Fruit fly (Drosophila melanogaster) whole organism, embryonic: ENCODE data around the gene CG33346.
A peak's percentile ranks its signal among the peaks of the same experiment; 100 is the strongest.

Experiments
- ATbp ChIP-seq: fragments of 200-800 bp; sonication (Bioruptor generic); optimal IDR thresholded peaks from 2 replicates; lab custom pipeline; 2017; ENCODE audit warnings: missing biosample characterization, mild to moderate bottlenecking, missing genetic modification characterization, missing genetic modification reagents
- Asciz ChIP-seq: fragments of 200-800 bp; sonication (Bioruptor generic); optimal IDR thresholded peaks from 2 replicates; lab custom pipeline; 2017; ENCODE audit warnings: missing biosample characterization, mild to moderate bottlenecking, missing genetic modification characterization, missing genetic modification reagents
- BEAF-32 ChIP-seq: fragments of 200-800 bp; sonication (Bioruptor generic); optimal IDR thresholded peaks from 3 replicates; lab custom pipeline; 2017; ENCODE audit warnings: missing biosample characterization, missing genetic modification characterization, mild to moderate bottlenecking, moderate library complexity, missing genetic modification reagents
- CG1024 ChIP-seq: fragments of 200-800 bp; sonication (Bioruptor generic); IDR thresholded peaks from 2 replicates; pipeline ENCODE4 v1.3.6; 2022; ENCODE audit warnings: missing biosample characterization, missing genetic modification characterization
- CG10979 ChIP-seq: fragments of 200-800 bp; sonication (Bioruptor generic); optimal IDR thresholded peaks from 2 replicates; lab custom pipeline; 2018; ENCODE audit warnings: missing biosample characterization, mild to moderate bottlenecking, missing genetic modification characterization, moderate library complexity
- CG11456 ChIP-seq: fragments of 200-800 bp; sonication (Bioruptor generic); IDR thresholded peaks from 3 replicates; pipeline ENCODE4 v1.3.6; 2022; ENCODE audit warnings: missing biosample characterization, missing genetic modification characterization
- CG12104 ChIP-seq: fragments of 200-800 bp; sonication (Bioruptor generic); optimal IDR thresholded peaks from 3 replicates; lab custom pipeline; 2016; ENCODE audit warnings: missing biosample characterization, missing genetic modification characterization
- CG1233 ChIP-seq: fragments of 200-800 bp; sonication (Bioruptor generic); optimal IDR thresholded peaks from 4 replicates; lab custom pipeline; 2018; ENCODE audit warnings: missing biosample characterization, mild to moderate bottlenecking, missing genetic modification characterization
- CG13424 ChIP-seq: fragments of 200-800 bp; sonication (Bioruptor generic); optimal IDR thresholded peaks from 2 replicates; lab custom pipeline; 2019; ENCODE audit warnings: missing biosample characterization, mild to moderate bottlenecking, missing genetic modification characterization, moderate library complexity
- CG13894 ChIP-seq: fragments of 200-800 bp; sonication (Bioruptor generic); optimal IDR thresholded peaks from 3 replicates; lab custom pipeline; 2018; ENCODE audit warnings: missing biosample characterization, mild to moderate bottlenecking, missing genetic modification characterization, moderate library complexity
- CG14667 ChIP-seq: fragments of 200-800 bp; sonication (Bioruptor generic); IDR thresholded peaks from 2 replicates; pipeline ENCODE4 v1.3.6; 2022; ENCODE audit warnings: missing biosample characterization, missing genetic modification characterization
- CG17186 ChIP-seq: fragments of 200-800 bp; sonication (Bioruptor generic); optimal IDR thresholded peaks from 3 replicates; lab custom pipeline; 2017; ENCODE audit warnings: missing biosample characterization, missing genetic modification reagents, missing genetic modification characterization
- CG2678 ChIP-seq: fragments of 200-800 bp; sonication (Bioruptor generic); optimal IDR thresholded peaks from 3 replicates; lab custom pipeline; 2019; ENCODE audit warnings: missing biosample characterization, mild to moderate bottlenecking, missing genetic modification characterization, moderate library complexity
- CG2889 ChIP-seq: fragments of 200-800 bp; sonication (Bioruptor generic); IDR thresholded peaks from 3 replicates; pipeline ENCODE4 v1.3.6; 2022; ENCODE audit warnings: missing biosample characterization, missing genetic modification characterization
- CG5180 ChIP-seq: fragments of 200-800 bp; sonication (Bioruptor generic); optimal IDR thresholded peaks from 3 replicates; lab custom pipeline; 2017; ENCODE audit warnings: missing biosample characterization, missing genetic modification characterization, mild to moderate bottlenecking, moderate library complexity, missing genetic modification reagents
- CG6765 ChIP-seq: fragments of 200-800 bp; sonication (Bioruptor generic); optimal IDR thresholded peaks from 3 replicates; lab custom pipeline; 2017; ENCODE audit warnings: missing biosample characterization, mild to moderate bottlenecking, missing genetic modification characterization
- CG7839 ChIP-seq: fragments of 200-800 bp; sonication (Bioruptor generic); optimal IDR thresholded peaks from 3 replicates; lab custom pipeline; 2018; ENCODE audit warnings: missing biosample characterization, mild to moderate bottlenecking, missing genetic modification characterization, moderate library complexity
- CG8359 ChIP-seq: fragments of 200-800 bp; sonication (Bioruptor generic); optimal IDR thresholded peaks from 2 replicates; lab custom pipeline; 2017; ENCODE audit warnings: missing biosample characterization, mild to moderate bottlenecking, missing genetic modification characterization, borderline replicate concordance
- CG9932 ChIP-seq: fragments of 200-800 bp; sonication (Bioruptor generic); IDR thresholded peaks from 2 replicates; pipeline ENCODE4 v1.3.6; 2022; ENCODE audit warnings: missing biosample characterization, missing genetic modification characterization
- D19A ChIP-seq: fragments of 200-800 bp; optimal IDR thresholded peaks from 3 replicates; lab custom pipeline; 2019; ENCODE audit warnings: missing biosample characterization, mild to moderate bottlenecking, missing genetic modification characterization, moderate library complexity
- Dll ChIP-seq: fragments of 200-800 bp; sonication (Bioruptor generic); IDR thresholded peaks from 4 replicates; pipeline ENCODE4 v1.3.6; 2022; ENCODE audit warnings: missing biosample characterization, missing genetic modification characterization; ENCODE audit not compliant: partially characterized antibody
- E2f2 ChIP-seq: fragments of 200-800 bp; sonication (Bioruptor generic); IDR thresholded peaks from 2 replicates; pipeline ENCODE4 v1.3.6; 2022; ENCODE audit warnings: missing biosample characterization, missing genetic modification characterization
- Ets65A ChIP-seq: fragments of 200-800 bp; sonication (Bioruptor generic); peaks from one replicate; lab custom pipeline; 2016; ENCODE audit warnings: missing biosample characterization, missing genetic modification characterization
- Jarid2 ChIP-seq: fragments of 200-800 bp; sonication (Bioruptor generic); optimal IDR thresholded peaks from 3 replicates; lab custom pipeline; 2017; ENCODE audit warnings: mild to moderate bottlenecking, missing biosample characterization, missing genetic modification reagents, missing genetic modification characterization
- MBD-R2 ChIP-seq: fragments of 200-800 bp; sonication (Bioruptor generic); IDR thresholded peaks from 2 replicates; pipeline ENCODE4 v1.3.6; 2022; ENCODE audit warnings: missing biosample characterization, missing genetic modification characterization
- Med ChIP-seq: fragments of 200-800 bp; sonication (Bioruptor generic); peaks from one replicate; lab custom pipeline; 2016; ENCODE audit warnings: missing biosample characterization, missing genetic modification characterization, mild to moderate bottlenecking, inconsistent platforms, moderate library complexity
- Mrtf ChIP-seq: fragments of 200-800 bp; sonication (Bioruptor generic); IDR thresholded peaks from 3 replicates; pipeline ENCODE4 v1.3.6; 2022; ENCODE audit warnings: missing biosample characterization, missing genetic modification characterization
- Myb ChIP-seq: fragments of 200-800 bp; sonication (Bioruptor generic); optimal IDR thresholded peaks from 2 replicates; lab custom pipeline; 2016; ENCODE audit warnings: missing biosample characterization, missing genetic modification characterization
- NfI ChIP-seq: fragments of 200-800 bp; sonication (Bioruptor generic); optimal IDR thresholded peaks from 3 replicates; lab custom pipeline; 2018; ENCODE audit warnings: missing biosample characterization, mild to moderate bottlenecking, missing genetic modification characterization, moderate library complexity
- Oaz ChIP-seq: fragments of 200-800 bp; sonication (Bioruptor generic); IDR thresholded peaks from 2 replicates; pipeline ENCODE4 v1.3.6; 2022; ENCODE audit warnings: missing biosample characterization, missing genetic modification characterization
- Scr ChIP-seq: fragments of 200-800 bp; sonication (Bioruptor generic); IDR thresholded peaks from 2 replicates; pipeline ENCODE4 v1.3.6; 2022; ENCODE audit warnings: missing biosample characterization, missing genetic modification characterization; ENCODE audit not compliant: partially characterized antibody
- Stat92E ChIP-seq, 3 experiments: fragments of >200 bp in 2 of 3; fragments of 200-800 bp in 1 of 3; sonication (Bioruptor generic) in 1 of 3; optimal IDR thresholded peaks; 2 replicates each; lab custom pipeline; 2017 to 2019; ENCODE audit warnings: missing biosample characterization in 3 of 3, missing genetic modification characterization in 3 of 3, mild to moderate bottlenecking in 1 of 3, moderate library complexity in 1 of 3
- bigmax ChIP-seq: fragments of 200-800 bp; sonication (Bioruptor generic); optimal IDR thresholded peaks from 2 replicates; lab custom pipeline; 2018; ENCODE audit warnings: missing biosample characterization, mild to moderate bottlenecking, missing genetic modification characterization
- bowl ChIP-seq: fragments of 200-800 bp; sonication (Bioruptor generic); IDR thresholded peaks from 2 replicates; pipeline ENCODE4 v1.3.6; 2022; ENCODE audit warnings: missing biosample characterization, missing genetic modification characterization
- bsh ChIP-seq, 2 experiments: fragments of 200-800 bp; sonication (Bioruptor generic); optimal IDR thresholded peaks; 2 replicates each; lab custom pipeline; 2017 to 2018; ENCODE audit warnings: mild to moderate bottlenecking in 2 of 2, missing biosample characterization in 2 of 2, missing genetic modification characterization in 2 of 2, moderate library complexity in 1 of 2
- chinmo ChIP-seq: fragments of 200-800 bp; sonication (Bioruptor generic); IDR thresholded peaks from 4 replicates; pipeline ENCODE4 v1.3.6; 2022; ENCODE audit warnings: missing biosample characterization, missing genetic modification characterization; ENCODE audit not compliant: partially characterized antibody
- da ChIP-seq: fragments of 200-800 bp; sonication (Bioruptor generic); optimal IDR thresholded peaks from 2 replicates; lab custom pipeline; 2016; ENCODE audit warnings: missing biosample characterization, missing genetic modification characterization
- dmrt99B ChIP-seq: fragments of 200-800 bp; sonication (Bioruptor generic); optimal IDR thresholded peaks from 2 replicates; lab custom pipeline; 2018; ENCODE audit warnings: missing biosample characterization, mild to moderate bottlenecking, missing genetic modification characterization, moderate library complexity
- fru ChIP-seq: fragments of >200 bp; optimal IDR thresholded peaks from 2 replicates; lab custom pipeline; 2017
- kni ChIP-seq: fragments of 200-800 bp; sonication (Bioruptor generic); optimal IDR thresholded peaks from 3 replicates; lab custom pipeline; 2017; ENCODE audit warnings: mild to moderate bottlenecking, missing biosample characterization, missing genetic modification reagents, missing genetic modification characterization
- lov ChIP-seq, 2 experiments: fragments of 200-800 bp in 1 of 2; fragments of >200 bp in 1 of 2; sonication (Bioruptor generic) in 1 of 2; IDR thresholded peaks in 1 of 2; optimal IDR thresholded peaks in 1 of 2; 2 replicates in 1 of 2; 3 replicates in 1 of 2; pipeline versions ENCODE4 v1.3.6 to Lab custom; 2017 to 2022; ENCODE audit warnings: missing biosample characterization in 1 of 2, missing genetic modification characterization in 1 of 2
- nmo ChIP-seq: fragments of 200-800 bp; sonication (Bioruptor generic); optimal IDR thresholded peaks from 2 replicates; lab custom pipeline; 2018; ENCODE audit warnings: missing biosample characterization, mild to moderate bottlenecking, missing genetic modification characterization, moderate library complexity
- nom ChIP-seq: fragments of 200-800 bp; sonication (Bioruptor generic); optimal IDR thresholded peaks from 2 replicates; lab custom pipeline; 2017; ENCODE audit warnings: missing biosample characterization, missing genetic modification characterization, mild to moderate bottlenecking, moderate library complexity, missing genetic modification reagents
- pho ChIP-seq: fragments of 200-800 bp; sonication (Bioruptor generic); optimal IDR thresholded peaks from 2 replicates; lab custom pipeline; 2016; ENCODE audit warnings: missing biosample characterization, missing genetic modification characterization
- pum ChIP-seq: fragments of 200-800 bp; sonication (Bioruptor generic); optimal IDR thresholded peaks from 2 replicates; lab custom pipeline; 2016; ENCODE audit warnings: missing biosample characterization, missing genetic modification characterization
- ranshi ChIP-seq: fragments of 200-800 bp; sonication (Bioruptor generic); IDR thresholded peaks from 2 replicates; pipeline ENCODE4 v1.3.6; 2022; ENCODE audit warnings: missing biosample characterization, missing genetic modification characterization
- sr ChIP-seq: fragments of 200-800 bp; sonication (Bioruptor generic); IDR thresholded peaks from 3 replicates; pipeline ENCODE4 v1.3.6; 2022; ENCODE audit warnings: missing biosample characterization, missing genetic modification characterization
- stwl ChIP-seq: fragments of 200-800 bp; sonication (Bioruptor generic); optimal IDR thresholded peaks from 3 replicates; lab custom pipeline; 2018; ENCODE audit warnings: missing biosample characterization, mild to moderate bottlenecking, missing genetic modification characterization, moderate library complexity
- tgo ChIP-seq: fragments of 200-800 bp; sonication (Bioruptor generic); IDR thresholded peaks from 3 replicates; pipeline ENCODE4 v1.3.6; 2022; ENCODE audit warnings: missing biosample characterization, missing genetic modification characterization
- toy ChIP-seq: fragments of 200-800 bp; sonication (Bioruptor generic); IDR thresholded peaks from 2 replicates; pipeline ENCODE4 v1.3.6; 2022; ENCODE audit warnings: missing biosample characterization, missing genetic modification characterization

Gene CG33346

DNA sequence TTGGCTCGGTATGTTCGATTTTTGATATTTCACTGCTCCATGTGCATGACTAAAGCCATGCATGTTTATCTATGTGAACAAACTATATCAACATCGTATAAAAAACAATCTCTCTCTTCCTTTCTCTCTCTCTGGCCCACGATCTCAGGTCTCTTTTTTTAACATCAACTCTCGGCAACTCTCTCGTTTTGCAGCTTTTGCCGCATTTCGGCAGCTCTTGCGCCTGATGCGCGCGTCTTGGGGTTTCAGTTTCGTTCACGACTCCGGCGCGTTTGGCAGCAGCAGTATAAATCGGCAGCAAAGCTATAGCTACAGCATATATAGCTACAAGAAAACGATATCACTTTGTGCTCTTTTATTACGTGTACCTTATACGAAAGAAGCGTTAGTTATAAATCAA lies 5.8 kb downstream of the CG33346 start, which contains the start of gene snu (continued):
- TF ChIP-seq CG12104 (GFP tag; lab: Kevin White, UChicago), result no peak
- TF ChIP-seq CG13424 (tag; lab: Kevin White, UChicago), result no peak
- no peak for TF ChIP-seq nmo (GFP tag; lab: Kevin White, UChicago)
- TF ChIP-seq Oaz (GFP tag; lab: Robert Waterston, UW), result no peak
- TF ChIP-seq CG1024 (GFP tag; lab: Robert Waterston, UW), result no peak
- peak; percentile 32 for TF ChIP-seq nom (GFP tag; lab: Kevin White, UChicago)
- no peak for TF ChIP-seq sr
- TF ChIP-seq CG13894 (tag; lab: Kevin White, UChicago), result no peak
- TF ChIP-seq CG14667, result no peak
- no peak for TF ChIP-seq tgo (GFP tag; lab: Robert Waterston, UW)
- TF ChIP-seq Myb (GFP tag; lab: Kevin White, UChicago), result no peak
- no peak for TF ChIP-seq D19A (tag; lab: Kevin White, UChicago)
- TF ChIP-seq bsh (GFP tag; optimal IDR thresholded peaks at IDR 0.05; lab: Kevin White, UChicago), result no peak
- no peak for TF ChIP-seq CG1233 (GFP tag; lab: Kevin White, UChicago)
- no peak for TF ChIP-seq CG17186 (GFP tag; lab: Kevin White, UChicago)
- no peak for TF ChIP-seq CG7839
- TF ChIP-seq Scr (GFP tag; lab: Robert Waterston, UW), result no peak
- TF ChIP-seq pho (GFP tag; lab: Kevin White, UChicago), result no peak
- peak; percentile 12 for TF ChIP-seq ATbp
- TF ChIP-seq CG2678 (tag; lab: Kevin White, UChicago), result peak; percentile 17
- no peak for TF ChIP-seq CG6765 (GFP tag; lab: Kevin White, UChicago)
- no peak for TF ChIP-seq bigmax (GFP tag; lab: Kevin White, UChicago)
- peak; percentile 51 for TF ChIP-seq Asciz (GFP tag; lab: Kevin White, UChicago)
- peak; percentile 37 for TF ChIP-seq Med (GFP tag; lab: Kevin White, UChicago)
- no peak for TF ChIP-seq toy (GFP tag; lab: Robert Waterston, UW)
- TF ChIP-seq CG2889 (GFP tag; lab: Robert Waterston, UW), result no peak
- peak; percentile 54 for TF ChIP-seq Jarid2 (GFP tag; lab: Kevin White, UChicago)
- no peak for TF ChIP-seq CG9932
- TF ChIP-seq CG5180 (GFP tag; lab: Kevin White, UChicago), result peak; percentile 49
- TF ChIP-seq Mrtf (GFP tag; lab: Robert Waterston, UW), result 0 out of 3 replicates have a peak, but pooled peaks have one; percentile 28
- TF ChIP-seq fru (lab: Kevin White, UChicago), result no peak
- TF ChIP-seq E2f2 (GFP tag; lab: Robert Waterston, UW), result no peak
- no peak for TF ChIP-seq lov (optimal IDR thresholded peaks at IDR 0.05; lab: Kevin White, UChicago)
- TF ChIP-seq lov (GFP tag; IDR thresholded peaks at IDR 0.05; lab: Robert Waterston, UW), result no peak
- no peak for TF ChIP-seq Ets65A (GFP tag; lab: Kevin White, UChicago)
- no peak for TF ChIP-seq BEAF-32 (GFP tag; lab: Kevin White, UChicago)
- TF ChIP-seq NfI (GFP tag; lab: Kevin White, UChicago), result no peak
- no peak for TF ChIP-seq Dll (GFP tag; lab: Robert Waterston, UW)
- TF ChIP-seq pum, result no peak
- no peak for TF ChIP-seq da
- TF ChIP-seq bowl (GFP tag; lab: Robert Waterston, UW), result no peak
- no peak for TF ChIP-seq CG11456 (GFP tag; lab: Robert Waterston, UW)
- no peak for TF ChIP-seq MBD-R2 (GFP tag; lab: Robert Waterston, UW)
- TF ChIP-seq CG10979 (tag; lab: Kevin White, UChicago), result no peak
- no peak for TF ChIP-seq stwl (tag; lab: Kevin White, UChicago)
- TF ChIP-seq Stat92E (GFP tag; optimal IDR thresholded peaks at IDR 0.05; lab: Kevin White, UChicago), result no peak
- TF ChIP-seq ranshi (GFP tag; lab: Robert Waterston, UW), result no peak
- peak; percentile 31 for TF ChIP-seq kni (GFP tag; lab: Kevin White, UChicago)
- no peak for TF ChIP-seq CG8359
- peak; percentile 15 for TF ChIP-seq dmrt99B (tag; lab: Kevin White, UChicago)
- 0 out of 4 replicates have a peak, but pooled peaks have one; percentile 65 for TF ChIP-seq chinmo (GFP tag; lab: Robert Waterston, UW)
